Fruit fly (Drosophila melanogaster) whole organism, prepupa: ENCODE results near the gene CG17801.

Source experiments
- CG10631 ChIP-seq: fragments of 200-800 bp; sonication (Bioruptor generic); optimal IDR thresholded peaks from 2 replicates; lab custom pipeline; 2016; ENCODE audit warnings: missing biosample characterization, missing genetic modification characterization
- CG10669 ChIP-seq: fragments of 200-800 bp; sonication (Bioruptor generic); optimal IDR thresholded peaks from 3 replicates; lab custom pipeline; 2018; ENCODE audit warnings: missing biosample characterization, mild to moderate bottlenecking, missing genetic modification characterization, moderate library complexity
- CG11762 ChIP-seq: fragments of 200-800 bp; sonication (Bioruptor generic); optimal IDR thresholded peaks from 3 replicates; lab custom pipeline; 2016; ENCODE audit warnings: missing biosample characterization, missing genetic modification characterization; ENCODE audit not compliant: insufficient read depth
- CG11902 ChIP-seq: fragments of 200-800 bp; sonication (Bioruptor generic); optimal IDR thresholded peaks from 3 replicates; lab custom pipeline; 2016; ENCODE audit warnings: missing biosample characterization, missing genetic modification characterization
- CG16779 ChIP-seq: fragments of 200-800 bp; sonication (Bioruptor generic); optimal IDR thresholded peaks from 3 replicates; lab custom pipeline; 2017; ENCODE audit warnings: missing biosample characterization, mild to moderate bottlenecking, missing genetic modification characterization
- CG3032 ChIP-seq: fragments of 200-800 bp; optimal IDR thresholded peaks from 2 replicates; lab custom pipeline; 2019; ENCODE audit warnings: missing biosample characterization, mild to moderate bottlenecking, missing genetic modification characterization, moderate library complexity
- CG32006 ChIP-seq: fragments of 200-800 bp; sonication (Bioruptor generic); optimal IDR thresholded peaks from 3 replicates; lab custom pipeline; 2017; ENCODE audit warnings: missing biosample characterization, mild to moderate bottlenecking, missing genetic modification characterization
- CG3919 ChIP-seq: fragments of 200-800 bp; sonication (Bioruptor generic); optimal IDR thresholded peaks from 3 replicates; lab custom pipeline; 2016; ENCODE audit warnings: missing biosample characterization, missing genetic modification characterization
- CG6163 ChIP-seq: fragments of 200-800 bp; sonication (Bioruptor generic); IDR thresholded peaks from 3 replicates; pipeline ENCODE4 v1.3.6; 2022; ENCODE audit warnings: missing biosample characterization, missing genetic modification characterization
- CG6792 ChIP-seq: fragments of 200-800 bp; sonication (Bioruptor generic); optimal IDR thresholded peaks from 3 replicates; lab custom pipeline; 2016; ENCODE audit warnings: missing biosample characterization, missing genetic modification characterization
- CG6808 ChIP-seq: fragments of 200-800 bp; sonication (Bioruptor generic); optimal IDR thresholded peaks from 3 replicates; lab custom pipeline; 2017; ENCODE audit warnings: missing biosample characterization, missing genetic modification characterization, mild to moderate bottlenecking, moderate library complexity, missing genetic modification reagents
- CG7368 ChIP-seq: fragments of 200-800 bp; sonication (Bioruptor generic); optimal IDR thresholded peaks from 3 replicates; lab custom pipeline; 2016; ENCODE audit warnings: missing biosample characterization, missing genetic modification characterization
- CG9139 ChIP-seq: fragments of 200-800 bp; sonication (Bioruptor generic); optimal IDR thresholded peaks from 3 replicates; lab custom pipeline; 2017; ENCODE audit warnings: missing biosample characterization, mild to moderate bottlenecking, missing genetic modification characterization
- Eip78C ChIP-seq: fragments of 200-800 bp; sonication (Bioruptor generic); peaks from one replicate; lab custom pipeline; 2016; ENCODE audit warnings: missing biosample characterization, missing genetic modification characterization
- Gug ChIP-seq: fragments of 200-800 bp; sonication (Bioruptor generic); IDR thresholded peaks from 2 replicates; pipeline ENCODE4 v1.3.6; 2022; ENCODE audit warnings: missing biosample characterization, missing genetic modification characterization
- Hr39 ChIP-seq: fragments of 200-800 bp; sonication (Bioruptor generic); optimal IDR thresholded peaks from 2 replicates; lab custom pipeline; 2016; ENCODE audit warnings: missing biosample characterization, missing genetic modification characterization
- Hr4 ChIP-seq: fragments of 200-800 bp; sonication (Bioruptor generic); optimal IDR thresholded peaks from 3 replicates; lab custom pipeline; 2016; ENCODE audit warnings: missing biosample characterization, missing genetic modification characterization
- Lpt ChIP-seq: fragments of 200-800 bp; sonication (Bioruptor generic); optimal IDR thresholded peaks from 3 replicates; lab custom pipeline; 2016; ENCODE audit warnings: missing biosample characterization, missing genetic modification characterization
- OdsH ChIP-seq: fragments of 200-800 bp; sonication (Bioruptor generic); optimal IDR thresholded peaks from 3 replicates; lab custom pipeline; 2016; ENCODE audit warnings: missing biosample characterization, missing genetic modification characterization
- Smox ChIP-seq: fragments of 200-800 bp; sonication (Bioruptor generic); optimal IDR thresholded peaks from 3 replicates; lab custom pipeline; 2016; ENCODE audit warnings: missing biosample characterization, missing genetic modification characterization
- Sox102F ChIP-seq: fragments of 200-800 bp; sonication (Bioruptor generic); optimal IDR thresholded peaks from 2 replicates; lab custom pipeline; 2016; ENCODE audit warnings: missing biosample characterization, mild to moderate bottlenecking, missing genetic modification characterization
- Sox14 ChIP-seq: fragments of 200-800 bp; sonication (Bioruptor generic); optimal IDR thresholded peaks from 3 replicates; lab custom pipeline; 2016; ENCODE audit warnings: missing biosample characterization, missing genetic modification characterization
- acj6 ChIP-seq: fragments of 200-800 bp; sonication (Bioruptor generic); optimal IDR thresholded peaks from 3 replicates; lab custom pipeline; 2016; ENCODE audit warnings: missing biosample characterization, missing genetic modification characterization
- cyc ChIP-seq: fragments of 200-800 bp; sonication (Bioruptor generic); optimal IDR thresholded peaks from 3 replicates; lab custom pipeline; 2016; ENCODE audit warnings: missing biosample characterization, missing genetic modification characterization
- dac ChIP-seq: fragments of 200-800 bp; sonication (Bioruptor generic); optimal IDR thresholded peaks from 2 replicates; lab custom pipeline; 2017; ENCODE audit warnings: missing biosample characterization, mild to moderate bottlenecking, missing genetic modification characterization
- dsx ChIP-seq: fragments of 200-800 bp; optimal IDR thresholded peaks from 3 replicates; lab custom pipeline; 2019; ENCODE audit warnings: missing biosample characterization, mild to moderate bottlenecking, missing genetic modification characterization, moderate library complexity; ENCODE audit not compliant: poor library complexity, severe bottlenecking
- eg ChIP-seq: fragments of 200-800 bp; sonication (Bioruptor generic); IDR thresholded peaks from 3 replicates; pipeline ENCODE4 v1.3.6; 2022; ENCODE audit warnings: missing biosample characterization, missing genetic modification characterization
- fd59A ChIP-seq: fragments of 200-800 bp; sonication (Bioruptor generic); optimal IDR thresholded peaks from 2 replicates; lab custom pipeline; 2017; ENCODE audit warnings: missing biosample characterization, mild to moderate bottlenecking, missing genetic modification characterization, missing genetic modification reagents
- fkh ChIP-seq: fragments of 200-800 bp; sonication (Bioruptor generic); optimal IDR thresholded peaks from 3 replicates; lab custom pipeline; 2017; ENCODE audit warnings: missing biosample characterization, mild to moderate bottlenecking, missing genetic modification characterization, moderate library complexity
- lz ChIP-seq: fragments of 200-800 bp; sonication (Bioruptor generic); optimal IDR thresholded peaks from 3 replicates; lab custom pipeline; 2016; ENCODE audit warnings: missing biosample characterization, missing genetic modification characterization
- pdm3 ChIP-seq: fragments of 200-800 bp; sonication (Bioruptor generic); optimal IDR thresholded peaks from 3 replicates; lab custom pipeline; 2016; ENCODE audit warnings: missing biosample characterization, missing genetic modification characterization
- salr ChIP-seq, 2 experiments: fragments of 200-800 bp; sonication (Bioruptor generic); optimal IDR thresholded peaks; 3 replicates each; lab custom pipeline; 2016 to 2018; ENCODE audit warnings: missing biosample characterization in 2 of 2, missing genetic modification characterization in 2 of 2, mild to moderate bottlenecking in 1 of 2
- spab ChIP-seq: fragments of 200-800 bp; sonication (Bioruptor generic); optimal IDR thresholded peaks from 2 replicates; lab custom pipeline; 2017; ENCODE audit warnings: missing biosample characterization, mild to moderate bottlenecking, missing genetic modification characterization, missing genetic modification reagents
- ss ChIP-seq, 2 experiments: fragments of 200-800 bp; sonication (Bioruptor generic); optimal IDR thresholded peaks; 2 replicates in 1 of 2; 3 replicates in 1 of 2; lab custom pipeline; 2017 to 2018; ENCODE audit warnings: mild to moderate bottlenecking in 2 of 2, missing biosample characterization in 2 of 2, missing genetic modification characterization in 2 of 2, moderate library complexity in 1 of 2
- svp ChIP-seq: fragments of 200-800 bp; sonication (Bioruptor generic); peaks from one replicate; lab custom pipeline; 2016; ENCODE audit warnings: missing biosample characterization, missing genetic modification characterization
- vri ChIP-seq: fragments of 200-800 bp; sonication (Bioruptor generic); optimal IDR thresholded peaks from 3 replicates; lab custom pipeline; 2016; ENCODE audit warnings: missing biosample characterization, mild to moderate bottlenecking, missing genetic modification characterization

The CG17801 gene

dm6 chr3R:17818803-17819202, 11.9 kb upstream of the CG17801 start (continued):
- TF ChIP-seq dac (GFP tag; lab: Kevin White, UChicago) (no peak), Hr39 (GFP tag; lab: Kevin White, UChicago) (peak; percentile 51), CG6792 (no peak), CG6163 (GFP tag; lab: Robert Waterston, UW) (no peak)

dm6 chr3R:17814191-17814923, 7.5 kb upstream of the CG17801 start:
- TF ChIP-seq CG3919 (peak; percentile 3), salr (GFP tag; optimal IDR thresholded peaks at IDR 0.05; lab: Kevin White, UChicago) (peak in 1 of 2 experiments; percentile 2), Lpt (peak; percentile 4), CG10669 (GFP tag; lab: Kevin White, UChicago) (no peak), CG16779 (tag; lab: Kevin White, UChicago) (no peak), CG32006 (GFP tag; lab: Kevin White, UChicago) (peak; percentile 46), fd59A (GFP tag; lab: Kevin White, UChicago) (no peak), svp (GFP tag; lab: Kevin White, UChicago) (no peak), eg (GFP tag; lab: Robert Waterston, UW) (0 out of 3 replicates have a peak, but pooled peaks have one; percentile 43), Eip78C (GFP tag; lab: Kevin White, UChicago) (peak; percentile 33), dsx (GFP tag; lab: Kevin White, UChicago) (no peak), CG10631 (GFP tag; lab: Kevin White, UChicago) (peak; percentile 15), vri (GFP tag; lab: Kevin White, UChicago) (no peak), acj6 (no peak), CG7368 (GFP tag; lab: Kevin White, UChicago) (no peak), Hr4 (GFP tag; lab: Kevin White, UChicago) (peak; percentile 21), Gug (GFP tag; lab: Robert Waterston, UW) (no peak), cyc (GFP tag; lab: Kevin White, UChicago) (no peak), CG11902 (no peak)

dm6 chr3R:17812477-17812876, 5.6 kb upstream of the CG17801 start:
- TF ChIP-seq pdm3 (GFP tag; lab: Kevin White, UChicago) (no peak), Sox14 (no peak), CG11762 (no peak), ss (GFP tag; optimal IDR thresholded peaks at IDR 0.05; lab: Kevin White, UChicago) (no peak), vri (GFP tag; lab: Kevin White, UChicago) (no peak), Sox102F (no peak), CG3032 (tag; lab: Kevin White, UChicago) (no peak), spab (GFP tag; lab: Kevin White, UChicago) (no peak), CG10631 (GFP tag; lab: Kevin White, UChicago) (no peak), OdsH (GFP tag; lab: Kevin White, UChicago) (no peak)

dm6 chr3R:17811707-17812099, 4.8 kb upstream of the CG17801 start:
- TF ChIP-seq Smox (GFP tag; lab: Kevin White, UChicago) (no peak), lz (no peak), fkh (GFP tag; lab: Kevin White, UChicago) (no peak), CG9139 (GFP tag; lab: Kevin White, UChicago) (no peak), spab (GFP tag; lab: Kevin White, UChicago) (no peak), CG10669 (GFP tag; lab: Kevin White, UChicago) (no peak), CG3032 (tag; lab: Kevin White, UChicago) (no peak), CG32006 (GFP tag; lab: Kevin White, UChicago) (no peak), CG6808 (GFP tag; lab: Kevin White, UChicago) (no peak), eg (GFP tag; lab: Robert Waterston, UW) (no peak), CG6792 (no peak), CG6163 (GFP tag; lab: Robert Waterston, UW) (no peak), Gug (GFP tag; lab: Robert Waterston, UW) (no peak), cyc (GFP tag; lab: Kevin White, UChicago) (no peak), Eip78C (GFP tag; lab: Kevin White, UChicago) (no peak)
